Fruit fly (Drosophila melanogaster) whole organism, adult: Measurements from ENCODE around the gene BuGZ.

Source experiments
- CG33017 ChIP-seq: fragments of 200-800 bp; sonication (Bioruptor generic); optimal IDR thresholded peaks from 2 replicates; lab custom pipeline; 2018; ENCODE audit warnings: missing biosample characterization, mild to moderate bottlenecking, missing genetic modification characterization, moderate library complexity
- CG5204 ChIP-seq: fragments of 200-800 bp; sonication (Bioruptor generic); optimal IDR thresholded peaks from 2 replicates; lab custom pipeline; 2016; ENCODE audit warnings: missing biosample characterization, missing genetic modification characterization
- kay ChIP-seq: fragments of 200-800 bp; sonication (Bioruptor generic); peaks from one replicate; lab custom pipeline; 2016; ENCODE audit warnings: missing biosample characterization, missing genetic modification characterization, borderline replicate concordance
- ovo ChIP-seq: fragments of 200-800 bp; sonication (Bioruptor generic); optimal IDR thresholded peaks from 2 replicates; lab custom pipeline; 2016; ENCODE audit warnings: missing biosample characterization, missing genetic modification characterization
- tj ChIP-seq: fragments of 200-800 bp; sonication (Bioruptor generic); optimal IDR thresholded peaks from 3 replicates; lab custom pipeline; 2017; ENCODE audit warnings: missing biosample characterization, mild to moderate bottlenecking, missing genetic modification characterization, moderate library complexity

DNA sequence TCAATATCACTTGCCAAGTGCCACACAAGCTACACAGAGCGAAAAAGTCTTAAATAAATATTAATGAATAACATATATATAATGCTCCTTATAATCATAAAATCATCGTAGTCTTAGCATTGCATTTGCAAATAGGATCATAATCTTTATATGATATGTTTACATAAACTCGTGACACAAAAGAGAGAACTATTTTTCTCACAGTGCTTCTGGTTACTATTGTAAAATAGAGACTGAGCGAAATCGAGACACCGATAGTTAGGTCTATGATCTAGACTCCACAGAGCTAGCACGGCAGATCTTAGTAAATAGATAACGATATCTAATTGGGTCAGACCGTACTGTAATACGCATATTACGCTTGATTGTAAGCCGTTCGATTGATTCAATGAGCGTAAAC, 33.5 kb upstream of the BuGZ start:
- TF ChIP-seq kay = no peak
- no peak for TF ChIP-seq ovo (GFP tag; lab: Kevin White, UChicago)
- TF ChIP-seq CG5204 (GFP tag; lab: Kevin White, UChicago) = peak; percentile 62
- peak; percentile 29 for TF ChIP-seq tj (GFP tag; lab: Kevin White, UChicago)
- peak; percentile 67 for TF ChIP-seq CG33017 (tag; lab: Kevin White, UChicago)
